Worm (Caenorhabditis elegans): Measurements from ENCODE around the gene ZK470.6.

ZK470.6 gene

ce11 chrX:4128684-4129083 is 48.6 kb downstream of the ZK470.6 start:
- TF ChIP-seq klf-2 (GFP tag; conservative IDR thresholded peaks at IDR 0.05) (no peak), med-1 (GFP tag; optimal IDR thresholded peaks at IDR 0.05; ENCODE audit: insufficient read depth) (no peak), ref-1 (GFP tag; conservative IDR thresholded peaks at IDR 0.05) (no peak), flt-1 (GFP tag; IDR thresholded peaks at IDR 0.05) (no peak), ztf-29 (GFP tag; IDR thresholded peaks at IDR 0.05) (no peak), tab-1 (GFP tag; IDR thresholded peaks at IDR 0.05) (no peak), ztf-23 (GFP tag; IDR thresholded peaks at IDR 0.05) (no peak), T22C8.4 (GFP tag; IDR thresholded peaks at IDR 0.05) (no peak)

All from whole organism, midembryonic.